Fruit fly (Drosophila melanogaster): ENCODE data around the gene CG18749.

DNA sequence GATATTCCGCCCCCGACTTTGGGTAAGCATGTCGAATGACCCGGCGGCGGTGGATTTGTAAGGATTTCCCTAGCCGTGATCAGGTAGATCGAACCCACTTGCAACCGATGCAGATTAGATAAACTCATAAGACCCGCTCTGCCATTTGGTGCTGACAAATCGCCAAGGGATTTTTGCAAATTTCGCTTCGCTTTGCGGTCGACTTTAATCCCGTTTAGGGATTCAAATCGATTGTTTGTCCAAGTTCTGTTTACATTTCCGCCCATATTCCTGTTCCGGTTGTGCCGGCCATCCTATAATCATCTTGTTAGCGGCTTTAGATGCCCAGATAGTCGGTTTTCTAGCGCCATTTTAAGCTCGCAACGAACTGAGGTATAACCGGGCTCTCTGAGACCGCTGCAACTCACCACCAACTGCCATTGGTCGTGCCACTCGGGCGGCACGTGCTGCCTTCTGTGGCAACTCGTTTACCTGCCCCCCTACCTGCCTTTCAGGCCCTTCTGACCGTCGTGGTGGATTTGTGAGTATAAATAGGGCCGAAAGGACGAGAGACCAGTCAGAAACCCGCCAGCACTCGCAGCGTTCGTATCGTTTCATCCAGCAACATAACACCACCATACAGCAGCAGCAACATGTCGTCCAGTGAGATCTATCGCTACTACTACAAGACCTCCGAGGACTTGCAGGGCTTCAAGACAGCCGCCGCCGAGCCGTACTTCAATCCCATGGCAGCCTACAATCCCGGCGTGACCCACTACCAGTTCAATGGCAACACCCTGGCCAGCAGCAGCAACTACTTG is 33.8 kb downstream of the CG18749 start, which contains the start of gene ato:
- no peak for TF ChIP-seq CG32264 (GFP tag; optimal IDR thresholded peaks at IDR 0.05)
- no peak for TF ChIP-seq pan (optimal IDR thresholded peaks at IDR 0.05)
- no peak for TF ChIP-seq Hr78 (GFP tag; optimal IDR thresholded peaks at IDR 0.05)
- TF ChIP-seq foxo (GFP tag; optimal IDR thresholded peaks at IDR 0.05), result no peak
- no peak for TF ChIP-seq psq (GFP tag; optimal IDR thresholded peaks at IDR 0.05)

Measured in whole organism, wandering third instar larva.